In genomic region chr3R:5414147-5414748, dm6 we compare ENCODE assay signal across 2 fruit fly cellular contexts.
TF ChIP-seq lines count a peak whose summit lies in the region.

Gene CG14669 (plus strand): TSS chr3R:5414527.

- TF ChIP-seq CTCF in whole organism, embryonic (GFP tag; optimal IDR thresholded peaks at IDR 0.05; lab: Kevin White, UChicago) = no peak

TF ChIP-seq in whole organism, embryonic, 481 proteins besides CTCF, POLR2A, EP300 and RAD21:
- peak; percentile 48 for TF ChIP-seq Deaf1 (tag; optimal IDR thresholded peaks at IDR 0.05; lab: Kevin White, UChicago)
- TF ChIP-seq Trl (optimal IDR thresholded peaks at IDR 0.05; lab: Kevin White, UChicago) = peak; percentile 54 to 60
- no peak for TF ChIP-seq Trl (GFP tag; optimal IDR thresholded peaks at IDR 0.05; lab: Kevin White, UChicago)
- no peak for TF ChIP-seq Gug (GFP tag; IDR thresholded peaks at IDR 0.05; lab: Robert Waterston, UW)
- TF ChIP-seq CG6683 (GFP tag; optimal IDR thresholded peaks at IDR 0.05; lab: Kevin White, UChicago) = no peak
- no peak for TF ChIP-seq prd (optimal IDR thresholded peaks at IDR 0.05; lab: Kevin White, UChicago)
- no peak for TF ChIP-seq prd (GFP tag; IDR thresholded peaks at IDR 0.05; lab: Robert Waterston, UW)
- TF ChIP-seq CG8924 (tag; optimal IDR thresholded peaks at IDR 0.05; lab: Kevin White, UChicago) = no peak
- TF ChIP-seq yki (optimal IDR thresholded peaks at IDR 0.05; lab: Kevin White, UChicago) = peak; percentile 6
- peak; percentile 22; the same call in 1 of the 3 replicates for TF ChIP-seq Doc3 (GFP tag; IDR thresholded peaks at IDR 0.05; lab: Robert Waterston, UW; ENCODE audit: partially characterized antibody)
- TF ChIP-seq Hr3 (GFP tag; optimal IDR thresholded peaks at IDR 0.05; lab: Kevin White, UChicago) = no peak
- no peak for TF ChIP-seq shn (GFP tag; optimal IDR thresholded peaks at IDR 0.05; lab: Kevin White, UChicago)
- no peak for TF ChIP-seq CG18764 (GFP tag; optimal IDR thresholded peaks at IDR 0.05; lab: Kevin White, UChicago)
- no peak for TF ChIP-seq disco-r (GFP tag; optimal IDR thresholded peaks at IDR 0.05; lab: Kevin White, UChicago)
- TF ChIP-seq CG16779 (GFP tag; IDR thresholded peaks at IDR 0.05; lab: Robert Waterston, UW) = peak; percentile 65; the same call in 1 of the 2 replicates
- TF ChIP-seq Ets65A (GFP tag; lab: Kevin White, UChicago) = peak; percentile 57
- TF ChIP-seq Dbx (GFP tag; IDR thresholded peaks at IDR 0.05; lab: Robert Waterston, UW) = 0 out of 3 replicates have a peak, but pooled peaks have one; percentile 15
- no peak for TF ChIP-seq CG18011 (GFP tag; optimal IDR thresholded peaks at IDR 0.05; lab: Kevin White, UChicago)

TF ChIP-seq in whole organism, prepupa, 60 proteins besides CTCF, POLR2A, EP300 and RAD21:
- no peak for TF ChIP-seq CG6854 (GFP tag; optimal IDR thresholded peaks at IDR 0.05; lab: Kevin White, UChicago)
- no peak for TF ChIP-seq CG32006 (GFP tag; optimal IDR thresholded peaks at IDR 0.05; lab: Kevin White, UChicago)
- peak; percentile 22 for TF ChIP-seq svp (GFP tag; lab: Kevin White, UChicago)
- TF ChIP-seq CG6808 (GFP tag; optimal IDR thresholded peaks at IDR 0.05; lab: Kevin White, UChicago) = no peak
- no peak for TF ChIP-seq Sox102F (GFP tag; optimal IDR thresholded peaks at IDR 0.05; lab: Kevin White, UChicago)
- no peak for TF ChIP-seq eg (GFP tag; IDR thresholded peaks at IDR 0.05; lab: Robert Waterston, UW)

Comparison
In these comparisons a context has a peak if more than half of its experiments do, and no peak if none do; other contexts are left out.
1. Of the 7 proteins assayed by ChIP-seq in both whole organism, embryonic and whole organism, prepupa: peak only in whole organism, embryonic: CG16779; only in whole organism, prepupa: none; in both: none; in neither: 6.